Worm (Caenorhabditis elegans): ENCODE measurements around the gene sgt-1.

DNA sequence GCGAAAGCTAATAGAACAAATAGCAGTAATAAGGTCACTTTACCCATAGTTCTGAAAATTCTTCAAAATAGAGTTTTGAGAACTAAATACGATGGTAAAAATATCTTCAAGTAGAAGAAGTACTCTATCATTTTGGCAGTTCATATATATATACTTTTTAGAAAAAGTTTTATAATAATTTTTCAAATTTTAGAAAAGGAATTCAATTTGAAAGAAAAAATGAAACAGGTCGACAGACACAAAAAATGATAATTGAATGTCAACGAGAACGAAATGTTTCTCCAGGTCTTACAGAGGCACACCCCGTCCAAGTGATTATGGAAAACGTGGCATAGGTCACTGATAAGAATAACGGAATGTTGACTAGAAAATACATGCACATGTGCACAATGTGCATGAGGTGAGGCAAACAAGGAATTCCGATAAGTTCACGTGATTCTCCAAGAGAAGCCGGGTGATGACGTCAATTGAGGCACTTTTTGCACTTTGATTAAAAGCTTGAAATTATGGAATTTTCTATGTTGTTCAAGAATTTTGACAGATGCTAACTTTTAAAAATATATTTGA, 21.7 kb upstream of the sgt-1 start, which contains the start of gene aagr-2:
- TF ChIP-seq hlh-26 (GFP tag; conservative IDR thresholded peaks at IDR 0.05) (no peak), efl-1 (GFP tag; optimal IDR thresholded peaks at IDR 0.05) (no peak), nhr-90 (tag; optimal IDR thresholded peaks at IDR 0.05) (peak; percentile 54), hmg-1.2 (GFP tag; IDR thresholded peaks at IDR 0.05) (no peak), snpc-1.1 (tag; optimal IDR thresholded peaks at IDR 0.05; ENCODE audit: insufficient read depth) (no peak), aptf-3 (GFP tag; IDR thresholded peaks at IDR 0.05) (no peak), unc-62 (GFP tag; optimal IDR thresholded peaks at IDR 0.05) (no peak), madf-10 (tag; optimal IDR thresholded peaks at IDR 0.05) (no peak), snpc-4 (GFP tag; optimal IDR thresholded peaks at IDR 0.05) (no peak), snpc-4 (tag; optimal IDR thresholded peaks at IDR 0.05) (peak in 1 of 4 experiments; percentile 10)
